Worm (Caenorhabditis elegans): ENCODE data around the gene cup-4.

Gene cup-4

DNA sequence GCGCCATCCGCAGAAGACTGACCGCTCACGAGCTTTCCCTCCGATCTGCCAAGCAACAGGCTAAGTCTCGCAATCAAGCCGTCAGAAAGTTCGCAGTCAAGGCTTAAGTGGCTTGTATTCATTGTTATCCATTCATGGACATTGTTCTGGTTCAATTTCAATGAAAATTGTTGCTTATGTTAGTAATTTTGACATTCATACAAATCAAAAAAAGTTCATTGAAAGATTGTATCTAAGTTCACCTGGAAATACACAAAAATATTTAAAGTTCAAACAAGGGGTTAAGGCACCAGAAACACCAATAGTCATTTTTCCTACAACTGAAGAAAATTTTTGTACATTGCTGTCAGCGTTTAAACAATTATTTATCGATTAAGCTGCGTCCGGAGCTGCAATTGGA, 10.8 kb upstream of the cup-4 start (continued):
- TF ChIP-seq hsf-1 (GFP tag; IDR thresholded peaks at IDR 0.05) (peak; percentile 73), Y79H2A.3 (GFP tag; conservative IDR thresholded peaks at IDR 0.05) (no peak), madf-10 (tag; optimal IDR thresholded peaks at IDR 0.05) (no peak), rcor-1 (GFP tag; IDR thresholded peaks at IDR 0.05) (peak; percentile 61), atf-7 (tag; optimal IDR thresholded peaks at IDR 0.05) (no peak), gei-17 (GFP tag; optimal IDR thresholded peaks at IDR 0.05) (no peak), nfya-2 (GFP tag; IDR thresholded peaks at IDR 0.05) (no peak), F55B11.4 (tag; optimal IDR thresholded peaks at IDR 0.05; ENCODE audit: borderline replicate concordance, insufficient read depth) (no peak), mcd-1 (GFP tag; IDR thresholded peaks at IDR 0.05) (no peak), ztf-26 (tag; optimal IDR thresholded peaks at IDR 0.05) (no peak), C06A6.2 (GFP tag; conservative IDR thresholded peaks at IDR 0.05) (no peak), madf-8 (GFP tag; conservative IDR thresholded peaks at IDR 0.05) (peak; percentile 11; the same call in 1 of the 2 replicates), let-607 (tag; optimal IDR thresholded peaks at IDR 0.05) (no peak), unc-62 (GFP tag; optimal IDR thresholded peaks at IDR 0.05) (no peak), lin-40 (tag; optimal IDR thresholded peaks at IDR 0.05) (no peak), ceh-79 (tag; optimal IDR thresholded peaks at IDR 0.05) (no peak), lsy-27 (tag; optimal IDR thresholded peaks at IDR 0.05; ENCODE audit: borderline replicate concordance, insufficient read depth) (no peak), ceh-40 (GFP tag; IDR thresholded peaks at IDR 0.05) (no peak), hmg-1.2 (GFP tag; IDR thresholded peaks at IDR 0.05) (peak; percentile 20; the same call in 1 of the 2 replicates), B0336.3 (GFP tag; IDR thresholded peaks at IDR 0.05) (peak; percentile 82), F33H1.4 (GFP tag; IDR thresholded peaks at IDR 0.05) (0 out of 2 replicates have a peak, but pooled peaks have one; percentile 24), ceh-58 (GFP tag; IDR thresholded peaks at IDR 0.05) (no peak), cebp-2 (GFP tag; IDR thresholded peaks at IDR 0.05) (no peak), nhr-27 (tag; optimal IDR thresholded peaks at IDR 0.05) (no peak), Y56A3A.18 (GFP tag; IDR thresholded peaks at IDR 0.05) (0 out of 2 replicates have a peak, but pooled peaks have one; percentile 46), lin-35 (GFP tag; optimal IDR thresholded peaks at IDR 0.05) (peak in 1 of 3 experiments; percentile 22), ztf-6 (GFP tag; IDR thresholded peaks at IDR 0.05) (no peak), aptf-2 (GFP tag; conservative IDR thresholded peaks at IDR 0.05) (no peak), ztf-25 (GFP tag; IDR thresholded peaks at IDR 0.05) (no peak), ets-4 (GFP tag; optimal IDR thresholded peaks at IDR 0.05) (no peak), snpc-1.1 (tag; optimal IDR thresholded peaks at IDR 0.05; ENCODE audit: insufficient read depth) (peak; percentile 25), K12H6.12 (tag; optimal IDR thresholded peaks at IDR 0.05) (no peak), akir-1 (GFP tag; optimal IDR thresholded peaks at IDR 0.05) (no peak), D2030.7 (GFP tag; IDR thresholded peaks at IDR 0.05) (no peak; the same call in 1 of the 2 replicates), B0019.2 (GFP tag; conservative IDR thresholded peaks at IDR 0.05) (no peak), athp-1 (tag; optimal IDR thresholded peaks at IDR 0.05) (peak; percentile 11), snpc-3.4 (tag; optimal IDR thresholded peaks at IDR 0.05) (peak; percentile 79), attf-6 (GFP tag; IDR thresholded peaks at IDR 0.05) (peak; percentile 79; the same call in 1 of the 2 replicates), rec-8 (tag; optimal IDR thresholded peaks at IDR 0.05) (no peak), F10E7.11 (tag; optimal IDR thresholded peaks at IDR 0.05) (no peak), sdz-38 (tag; optimal IDR thresholded peaks at IDR 0.05) (no peak), K11D2.4 (GFP tag; IDR thresholded peaks at IDR 0.05) (no peak), F23B12.7 (tag; optimal IDR thresholded peaks at IDR 0.05; ENCODE audit: insufficient read depth) (no peak), snpc-4 (GFP tag; optimal IDR thresholded peaks at IDR 0.05) (peak; percentile 20), snpc-4 (tag; optimal IDR thresholded peaks at IDR 0.05) (peak in 1 of 4 experiments; percentile 53), nhr-80 (tag; optimal IDR thresholded peaks at IDR 0.05) (no peak), chd-7 (tag; optimal IDR thresholded peaks at IDR 0.05) (no peak), die-1 (tag; optimal IDR thresholded peaks at IDR 0.05) (no peak)
